Worm (Caenorhabditis elegans) whole organism, L4 larva: ENCODE measurements around the gene cdc-48.1.
A peak's percentile ranks its signal among the peaks of the same experiment; 100 is the strongest.

Experiments
- D1046.2 ChIP-seq: fragments of 200-800 bp; sonication (Bioruptor generic); IDR thresholded peaks from 2 replicates; pipeline ENCODE4 v1.3.6; 2022; ENCODE audit warnings: missing genetic modification characterization, missing compliant biosample characterization
- F10B5.3 ChIP-seq: sonication (generic microtip); optimal IDR thresholded peaks from 2 replicates; lab custom pipeline; 2016; ENCODE audit warnings: mild to moderate bottlenecking, missing genetic modification characterization, missing compliant biosample characterization
- F37D6.2 ChIP-seq: sonication (generic microtip); optimal IDR thresholded peaks from 2 replicates; lab custom pipeline; 2016; ENCODE audit warnings: mild to moderate bottlenecking, missing genetic modification characterization, missing compliant biosample characterization
- F44E2.7 ChIP-seq: fragments of 200-800 bp; sonication (Bioruptor generic); IDR thresholded peaks from 2 replicates; pipeline ENCODE4 v2.1.2; 2022; ENCODE audit warnings: missing genetic modification characterization, missing compliant biosample characterization
- Y48G9A.11 ChIP-seq: fragments of 200-800 bp; sonication (Bioruptor generic); IDR thresholded peaks from 2 replicates; pipeline ENCODE4 v1.3.6; 2022; ENCODE audit warnings: missing genetic modification reagents, missing genetic modification characterization, missing compliant biosample characterization
- Y75B8A.6 ChIP-seq: fragments of 200-800 bp; sonication (Bioruptor generic); IDR thresholded peaks from 2 replicates; pipeline ENCODE4 v1.3.6; 2022; ENCODE audit warnings: missing genetic modification reagents, missing genetic modification characterization, missing compliant biosample characterization
- ZK337.2 ChIP-seq: fragments of 200-800 bp; sonication (Bioruptor generic); IDR thresholded peaks from 2 replicates; pipeline ENCODE4 v1.3.6; 2022; ENCODE audit warnings: missing genetic modification reagents, missing genetic modification characterization, missing compliant biosample characterization
- aha-1 ChIP-seq: fragments of 150-350 bp; peaks from one replicate; lab custom pipeline; 2014; ENCODE audit warnings: missing biosample characterization, missing genetic modification characterization
- ama-1 ChIP-seq: fragments of 150-350 bp; optimal IDR thresholded peaks from 2 replicates; lab custom pipeline; 2014; ENCODE audit warnings: inconsistent platforms, mixed read lengths
- arid-1 ChIP-seq: fragments of 200-800 bp; sonication (Bioruptor generic); conservative IDR thresholded peaks from 2 replicates; pipeline ENCODE4 v1.3.6; 2022; ENCODE audit warnings: missing genetic modification reagents, missing genetic modification characterization, missing compliant biosample characterization
- attf-4 ChIP-seq: sonication (generic microtip); optimal IDR thresholded peaks from 3 replicates; lab custom pipeline; 2017; ENCODE audit warnings: missing biosample characterization, missing genetic modification characterization
- ceh-20 ChIP-seq: fragments of 200-800 bp; sonication (Bioruptor generic); IDR thresholded peaks from 2 replicates; pipeline ENCODE4 v1.3.6; 2022; ENCODE audit warnings: missing genetic modification reagents, missing genetic modification characterization, missing compliant biosample characterization
- ceh-44 ChIP-seq: fragments of 200-800 bp; sonication (Bioruptor generic); IDR thresholded peaks from 2 replicates; pipeline ENCODE4 v1.3.6; 2022; ENCODE audit warnings: missing genetic modification reagents, missing genetic modification characterization, missing compliant biosample characterization
- cey-2 ChIP-seq: sonication (generic microtip); optimal IDR thresholded peaks from 3 replicates; lab custom pipeline; 2017; ENCODE audit warnings: missing genetic modification characterization, mild to moderate bottlenecking, missing compliant biosample characterization, antibody characterized with exemption, borderline replicate concordance; ENCODE audit not compliant: insufficient read depth
- ctbp-1 ChIP-seq: fragments of 200-800 bp; sonication (Bioruptor generic); IDR thresholded peaks from 2 replicates; pipeline ENCODE4 v1.3.6; 2022; ENCODE audit warnings: missing genetic modification reagents, missing genetic modification characterization, missing compliant biosample characterization
- daf-16 ChIP-seq, 3 experiments: sonication (generic microtip); optimal IDR thresholded peaks; 2 replicates each; lab custom pipeline; 2016 to 2017; ENCODE audit warnings: missing genetic modification characterization in 3 of 3, missing genetic modification reagents in 3 of 3, mild to moderate bottlenecking in 2 of 3, missing compliant biosample characterization in 2 of 3, missing biosample characterization in 1 of 3, moderate library complexity in 1 of 3
- fkh-10 ChIP-seq: fragments of 150-350 bp; optimal IDR thresholded peaks from 2 replicates; lab custom pipeline; 2014; ENCODE audit warnings: missing biosample characterization, missing genetic modification reagents, missing genetic modification characterization
- gei-8 ChIP-seq: fragments of 200-800 bp; sonication (Bioruptor generic); optimal IDR thresholded peaks from 2 replicates; lab custom pipeline; 2018; ENCODE audit warnings: mild to moderate bottlenecking, missing genetic modification characterization, missing compliant biosample characterization
- hif-1 ChIP-seq, 2 experiments: sonication (generic microtip); optimal IDR thresholded peaks; 2 replicates each; lab custom pipeline; 2016 to 2017; ENCODE audit warnings: missing compliant biosample characterization in 2 of 2, missing genetic modification characterization in 2 of 2, missing genetic modification reagents in 2 of 2, missing genotype in 2 of 2, mild to moderate bottlenecking in 1 of 2
- hlh-11 ChIP-seq: fragments of 200-800 bp; sonication (Bioruptor generic); optimal IDR thresholded peaks from 2 replicates; lab custom pipeline; 2018; ENCODE audit warnings: mild to moderate bottlenecking, missing genetic modification characterization, missing compliant biosample characterization
- hlh-30 ChIP-seq: sonication (generic microtip); optimal IDR thresholded peaks from 2 replicates; lab custom pipeline; 2017; ENCODE audit warnings: antibody characterized with exemption, mild to moderate bottlenecking, missing genetic modification characterization, missing compliant biosample characterization; ENCODE audit not compliant: insufficient read depth
- jun-1 ChIP-seq: fragments of 150-350 bp; optimal IDR thresholded peaks from 2 replicates; lab custom pipeline; 2014; ENCODE audit warnings: missing biosample characterization, missing genetic modification reagents, missing genetic modification characterization
- lir-3 ChIP-seq: sonication (generic microtip); optimal IDR thresholded peaks from 2 replicates; lab custom pipeline; 2016; ENCODE audit warnings: mild to moderate bottlenecking, missing genetic modification characterization, missing compliant biosample characterization
- lsy-2 ChIP-seq, 2 experiments: fragments of 150-350 bp in 1 of 2; sonication (generic microtip) in 1 of 2; optimal IDR thresholded peaks; 2 replicates each; lab custom pipeline; 2014 to 2017; ENCODE audit warnings: missing biosample characterization in 2 of 2, missing genetic modification characterization in 2 of 2
- madf-5 ChIP-seq, 2 experiments: fragments of 200-800 bp; sonication (Bioruptor generic); IDR thresholded peaks; 2 replicates each; pipeline ENCODE4 v1.3.6; 2022; ENCODE audit warnings: missing compliant biosample characterization in 2 of 2, missing genetic modification characterization in 2 of 2
- mdl-1 ChIP-seq, 2 experiments: fragments of 150-350 bp in 1 of 2; sonication (generic microtip) in 1 of 2; optimal IDR thresholded peaks; 2 replicates each; lab custom pipeline; 2014 to 2017; ENCODE audit warnings: missing biosample characterization in 2 of 2, missing genetic modification characterization in 2 of 2
- mdt-29 ChIP-seq: fragments of 200-800 bp; sonication (Bioruptor generic); IDR thresholded peaks from 2 replicates; pipeline ENCODE4 v1.3.6; 2022; ENCODE audit warnings: missing genetic modification reagents, missing genetic modification characterization, missing compliant biosample characterization
- mep-1 ChIP-seq: fragments of 150-350 bp; sonication (generic microtip); optimal IDR thresholded peaks from 3 replicates; lab custom pipeline; 2014; ENCODE audit warnings: missing biosample characterization, missing genetic modification characterization
- mxl-3 ChIP-seq: fragments of 200-800 bp; sonication (Bioruptor generic); optimal IDR thresholded peaks from 2 replicates; lab custom pipeline; 2018; ENCODE audit warnings: mild to moderate bottlenecking, missing genetic modification characterization, missing compliant biosample characterization
- nhr-11 ChIP-seq: fragments of 150-350 bp; optimal IDR thresholded peaks from 2 replicates; lab custom pipeline; 2014; ENCODE audit warnings: missing biosample characterization, missing genetic modification characterization
- nhr-111 ChIP-seq: fragments of 200-800 bp; sonication (Bioruptor generic); optimal IDR thresholded peaks from 2 replicates; lab custom pipeline; 2018; ENCODE audit warnings: mild to moderate bottlenecking, missing genetic modification characterization, missing compliant biosample characterization
- nhr-25 ChIP-seq: sonication (generic microtip); optimal IDR thresholded peaks from 2 replicates; lab custom pipeline; 2017; ENCODE audit warnings: missing genetic modification characterization, mild to moderate bottlenecking, missing compliant biosample characterization, antibody characterized with exemption, moderate library complexity, borderline replicate concordance; ENCODE audit not compliant: insufficient read depth
- nhr-28 ChIP-seq: fragments of 150-350 bp; optimal IDR thresholded peaks from 2 replicates; lab custom pipeline; 2014; ENCODE audit warnings: missing biosample characterization, missing genetic modification characterization
- nhr-42 ChIP-seq: fragments of 200-800 bp; sonication (Bioruptor generic); IDR thresholded peaks from 2 replicates; pipeline ENCODE4 v1.3.6; 2022; ENCODE audit warnings: missing genetic modification characterization, missing compliant biosample characterization
- nhr-77 ChIP-seq: fragments of 150-350 bp; optimal IDR thresholded peaks from 2 replicates; lab custom pipeline; 2014; ENCODE audit warnings: missing biosample characterization, missing genetic modification characterization
- pha-4 ChIP-seq, 2 experiments: fragments of 150-350 bp in 1 of 2; fragments of 200-800 bp in 1 of 2; sonication (Bioruptor generic) in 1 of 2; IDR thresholded peaks in 1 of 2; optimal IDR thresholded peaks in 1 of 2; 2 replicates each; pipeline versions ENCODE4 v1.3.6 to Lab custom; 2014 to 2022; ENCODE audit warnings: missing genetic modification characterization in 2 of 2, missing genetic modification reagents in 2 of 2, missing biosample characterization in 1 of 2, missing compliant biosample characterization in 1 of 2
- rbr-2 ChIP-seq: sonication (generic microtip); optimal IDR thresholded peaks from 2 replicates; lab custom pipeline; 2016; ENCODE audit warnings: missing genotype, missing genetic modification characterization, missing compliant biosample characterization
- saeg-2 ChIP-seq: fragments of 200-800 bp; sonication (Bioruptor generic); IDR thresholded peaks from 2 replicates; pipeline ENCODE4 v1.3.6; 2022; ENCODE audit warnings: missing genetic modification reagents, missing genetic modification characterization, missing compliant biosample characterization
- set-16 ChIP-seq: fragments of 200-800 bp; sonication (Bioruptor generic); IDR thresholded peaks from 2 replicates; pipeline ENCODE4 v1.3.6; 2022; ENCODE audit warnings: missing genetic modification reagents, missing genetic modification characterization, missing compliant biosample characterization
- spr-3 ChIP-seq: fragments of 200-800 bp; sonication (Bioruptor generic); optimal IDR thresholded peaks from 2 replicates; lab custom pipeline; 2018; ENCODE audit warnings: mild to moderate bottlenecking, missing genetic modification characterization, missing compliant biosample characterization
- tra-1 ChIP-seq: fragments of 200-800 bp; sonication (Bioruptor generic); IDR thresholded peaks from 2 replicates; pipeline ENCODE4 v1.3.6; 2022; ENCODE audit warnings: missing genetic modification reagents, missing genetic modification characterization, missing compliant biosample characterization
- unc-130 ChIP-seq: sonication (generic microtip); optimal IDR thresholded peaks from 2 replicates; lab custom pipeline; 2016; ENCODE audit warnings: missing genetic modification reagents, missing genetic modification characterization, missing compliant biosample characterization
- unc-62 ChIP-seq, 3 experiments: fragments of 150-350 bp in 1 of 3; sonication (generic microtip); optimal IDR thresholded peaks in 2 of 3; peaks in 1 of 3; 1 replicate in 1 of 3; 2 replicates in 2 of 3; lab custom pipeline; 2014 to 2017; ENCODE audit warnings: missing biosample characterization in 3 of 3, missing genetic modification characterization in 3 of 3, missing genetic modification reagents in 3 of 3, missing genotype in 1 of 3
- zfp-3 ChIP-seq: fragments of 200-800 bp; sonication (Bioruptor generic); conservative IDR thresholded peaks from 2 replicates; pipeline ENCODE4 v1.3.6; 2022; ENCODE audit warnings: missing genetic modification reagents, missing genetic modification characterization, missing compliant biosample characterization

cdc-48.1 gene

ce11 chrII:10558962-10559415, 4.2 kb downstream of the cdc-48.1 start (continued):
- TF ChIP-seq ZK337.2, result no peak
- peak in 1 of 2 experiments; percentile 98 for TF ChIP-seq unc-62 (GFP tag; optimal IDR thresholded peaks at IDR 0.05 in 1 of 2; lab: Kevin White, UChicago)
- TF ChIP-seq unc-62 (tag; optimal IDR thresholded peaks at IDR 0.05; lab: Kevin White, UChicago), result no peak
- TF ChIP-seq F44E2.7 (GFP tag; lab: Robert Waterston, UW), result no peak
- TF ChIP-seq ama-1 (lab: Kevin White, UChicago), result peak; percentile 3
- TF ChIP-seq lir-3, result no peak
- peak; percentile 61; the same call in 1 of the 2 replicates for TF ChIP-seq set-16
- TF ChIP-seq nhr-111 (GFP tag; lab: Kevin White, UChicago), result no peak
- TF ChIP-seq saeg-2 (GFP tag; lab: Robert Waterston, UW), result no peak
- TF ChIP-seq unc-130, result no peak
- TF ChIP-seq mdt-29 (GFP tag; lab: Robert Waterston, UW), result peak; percentile 58; the same call in 1 of the 2 replicates
- no peak for TF ChIP-seq Y75B8A.6
- no peak for TF ChIP-seq tra-1
- no peak for TF ChIP-seq gei-8
- TF ChIP-seq pha-4 (GFP tag; IDR thresholded peaks at IDR 0.05; lab: Robert Waterston, UW), result no peak
- no peak for TF ChIP-seq pha-4 (tag; optimal IDR thresholded peaks at IDR 0.05; lab: Kevin White, UChicago)

- TF ChIP-seq ctbp-1 (GFP tag; lab: Robert Waterston, UW) (no peak), F10B5.3 (tag; lab: Kevin White, UChicago) (no peak), rbr-2 (no peak), F44E2.7 (GFP tag; lab: Robert Waterston, UW) (no peak), mxl-3 (GFP tag; lab: Kevin White, UChicago) (peak; percentile 25), Y75B8A.6 (no peak), nhr-11 (tag; lab: Kevin White, UChicago) (peak; percentile 87), daf-16 (GFP tag; optimal IDR thresholded peaks at IDR 0.05; lab: Kevin White, UChicago) (peak in 1 of 2 experiments; percentile 43), daf-16 (tag; optimal IDR thresholded peaks at IDR 0.05; lab: Kevin White, UChicago) (no peak), fkh-10 (GFP tag; lab: Kevin White, UChicago) (no peak), hlh-30 (tag; lab: Kevin White, UChicago) (peak; percentile 66), mdl-1 (tag; optimal IDR thresholded peaks at IDR 0.05; lab: Kevin White, UChicago) (peak in 1 of 2 experiments; percentile 3), nhr-42 (GFP tag; lab: Robert Waterston, UW) (no peak)
Measured at ce11 chrII:10558345-10558744, 4.9 kb downstream of the cdc-48.1 start.

- TF ChIP-seq madf-5 (GFP tag; IDR thresholded peaks at IDR 0.05; lab: Robert Waterston, UW) (0 out of 4 replicates have a peak, but pooled peaks of 1 of the 2 experiments have one; percentile 63), aha-1 (peak; percentile 34), Y48G9A.11 (0 out of 2 replicates have a peak, but pooled peaks have one; percentile 38)
Measured at ce11 chrII:10557582-10557981, 5.6 kb downstream of the cdc-48.1 start.

ce11 chrII:10557206-10557574, 6.0 kb downstream of the cdc-48.1 start:
- TF ChIP-seq ceh-20 (GFP tag; lab: Robert Waterston, UW) (no peak), mdl-1 (tag; optimal IDR thresholded peaks at IDR 0.05; lab: Kevin White, UChicago) (peak in 1 of 2 experiments; percentile 68), set-16 (no peak), hlh-30 (tag; lab: Kevin White, UChicago) (peak; percentile 94), arid-1 (no peak), nhr-28 (tag; lab: Kevin White, UChicago) (peak; percentile 87), attf-4 (no peak), hlh-11 (tag; lab: Kevin White, UChicago) (peak; percentile 53), zfp-3 (GFP tag; lab: Robert Waterston, UW) (no peak), hif-1 (tag; optimal IDR thresholded peaks at IDR 0.05; lab: Kevin White, UChicago) (peak in 1 of 2 experiments; percentile 3), nhr-77 (peak; percentile 25), D1046.2 (GFP tag; lab: Robert Waterston, UW) (no peak), lsy-2 (tag; optimal IDR thresholded peaks at IDR 0.05; lab: Kevin White, UChicago) (peak in 1 of 2 experiments; percentile 57), cey-2 (tag; lab: Kevin White, UChicago) (peak; percentile 38), mep-1 (tag; lab: Kevin White, UChicago) (peak; percentile 66), F37D6.2 (tag; lab: Kevin White, UChicago) (no peak), ceh-44 (GFP tag; lab: Robert Waterston, UW) (no peak), jun-1 (tag; lab: Kevin White, UChicago) (no peak), spr-3 (GFP tag; lab: Kevin White, UChicago) (no peak), nhr-25 (tag; lab: Kevin White, UChicago) (peak; percentile 6)
